Worm (Caenorhabditis elegans): ENCODE data around the gene arcp-1.

arcp-1 gene

ce11 chrIII:3797180-3798026 lies 38.2 kb upstream of the arcp-1 start:
- TF ChIP-seq elt-1 (tag; optimal IDR thresholded peaks at IDR 0.05; ENCODE audit: borderline replicate concordance, insufficient read depth) (peak; percentile 90), zip-8 (tag; optimal IDR thresholded peaks at IDR 0.05) (no peak), ces-1 (GFP tag; optimal IDR thresholded peaks at IDR 0.05) (no peak), lsy-2 (tag; optimal IDR thresholded peaks at IDR 0.05) (no peak), bed-3 (GFP tag; optimal IDR thresholded peaks at IDR 0.05) (no peak), tbx-8 (GFP tag; optimal IDR thresholded peaks at IDR 0.05) (no peak), ztf-11 (tag; optimal IDR thresholded peaks at IDR 0.05) (no peak), ceh-83 (GFP tag; optimal IDR thresholded peaks at IDR 0.05) (no peak), hlh-1 (tag; optimal IDR thresholded peaks at IDR 0.05) (no peak)

- TF ChIP-seq nhr-237 (tag; optimal IDR thresholded peaks at IDR 0.05) (no peak), nhr-12 (tag; optimal IDR thresholded peaks at IDR 0.05) (no peak), lsy-2 (tag; optimal IDR thresholded peaks at IDR 0.05) (no peak), nhr-2 (tag; optimal IDR thresholded peaks at IDR 0.05) (no peak), nhr-76 (tag; optimal IDR thresholded peaks at IDR 0.05) (no peak), unc-39 (tag; optimal IDR thresholded peaks at IDR 0.05) (no peak), snpc-4 (tag; optimal IDR thresholded peaks at IDR 0.05) (no peak), bed-3 (GFP tag; optimal IDR thresholded peaks at IDR 0.05) (no peak), ceh-83 (GFP tag; optimal IDR thresholded peaks at IDR 0.05) (no peak), ham-2 (GFP tag; optimal IDR thresholded peaks at IDR 0.05) (no peak), ceh-39 (tag; optimal IDR thresholded peaks at IDR 0.05) (no peak), pha-4 (tag; optimal IDR thresholded peaks at IDR 0.05) (no peak), sptf-1 (tag; optimal IDR thresholded peaks at IDR 0.05) (no peak), flh-1 (GFP tag; optimal IDR thresholded peaks at IDR 0.05) (no peak), cnd-1 (tag; optimal IDR thresholded peaks at IDR 0.05) (no peak)
Observed at ce11 chrIII:3795933-3796332, 36.7 kb upstream of the arcp-1 start.

ce11 chrIII:3790855-3791254 lies 31.6 kb upstream of the arcp-1 start:
- TF ChIP-seq lin-13 (tag; optimal IDR thresholded peaks at IDR 0.05) (no peak), hlh-1 (tag; optimal IDR thresholded peaks at IDR 0.05) (no peak), unc-39 (tag; optimal IDR thresholded peaks at IDR 0.05) (no peak), mep-1 (tag; optimal IDR thresholded peaks at IDR 0.05) (no peak), tbx-8 (GFP tag; optimal IDR thresholded peaks at IDR 0.05) (no peak), nhr-76 (tag; optimal IDR thresholded peaks at IDR 0.05) (no peak), ztf-11 (tag; optimal IDR thresholded peaks at IDR 0.05) (no peak), lin-32 (GFP tag; optimal IDR thresholded peaks at IDR 0.05) (no peak), lsy-2 (tag; optimal IDR thresholded peaks at IDR 0.05) (no peak), cnd-1 (tag; optimal IDR thresholded peaks at IDR 0.05) (no peak), snpc-4 (tag; optimal IDR thresholded peaks at IDR 0.05) (no peak), bed-3 (GFP tag; optimal IDR thresholded peaks at IDR 0.05) (no peak), nhr-237 (tag; optimal IDR thresholded peaks at IDR 0.05) (no peak), blmp-1 (tag; optimal IDR thresholded peaks at IDR 0.05) (no peak), unc-120 (tag; optimal IDR thresholded peaks at IDR 0.05; ENCODE audit: poor library complexity, severe bottlenecking) (no peak), elt-1 (tag; optimal IDR thresholded peaks at IDR 0.05; ENCODE audit: borderline replicate concordance, insufficient read depth) (no peak), elt-3 (tag; optimal IDR thresholded peaks at IDR 0.05) (no peak), ceh-39 (tag; optimal IDR thresholded peaks at IDR 0.05) (no peak), ces-1 (GFP tag; optimal IDR thresholded peaks at IDR 0.05) (no peak)

DNA sequence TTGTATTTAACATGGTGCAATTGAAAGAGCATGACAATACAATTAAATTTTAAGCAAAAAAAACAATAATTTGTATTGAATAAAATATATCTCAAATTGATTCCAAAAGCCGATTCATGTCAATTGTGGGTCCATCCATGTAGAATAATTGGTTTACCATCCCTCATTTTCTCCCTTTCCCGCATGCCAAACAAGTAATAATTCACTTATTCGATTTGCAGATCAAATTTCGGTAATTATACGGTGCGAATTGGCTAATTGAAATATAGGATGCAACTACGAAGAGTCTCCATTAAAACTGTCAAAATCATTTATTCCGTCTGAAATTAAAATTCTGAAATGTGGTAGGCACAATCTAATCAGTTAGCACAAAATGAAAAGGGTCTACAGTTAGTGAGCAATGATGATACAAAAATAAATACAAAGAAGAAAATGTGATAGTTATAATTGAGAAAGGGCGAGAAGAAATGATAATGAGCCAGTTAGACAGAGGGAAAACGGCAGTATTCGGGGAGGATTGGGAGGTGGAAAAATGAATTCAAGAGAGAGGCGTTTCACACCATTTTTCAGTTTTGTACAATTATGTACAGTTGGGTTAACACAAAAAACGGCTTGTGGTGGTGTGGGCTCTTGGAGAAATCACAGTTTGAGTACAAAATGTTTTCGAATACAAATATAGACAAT lies 30.6 kb upstream of the arcp-1 start:
- TF ChIP-seq pha-4 (tag; optimal IDR thresholded peaks at IDR 0.05) (no peak), mls-2 (tag; optimal IDR thresholded peaks at IDR 0.05) (peak; percentile 24), ceh-83 (GFP tag; optimal IDR thresholded peaks at IDR 0.05) (peak; percentile 20), drap-1 (GFP tag; optimal IDR thresholded peaks at IDR 0.05) (no peak), unc-62 (GFP tag; optimal IDR thresholded peaks at IDR 0.05) (no peak), ceh-43 (GFP tag; optimal IDR thresholded peaks at IDR 0.05) (peak; percentile 65), nhr-28 (tag; optimal IDR thresholded peaks at IDR 0.05) (no peak), mab-5 (tag; optimal IDR thresholded peaks at IDR 0.05) (no peak), elt-3 (tag; optimal IDR thresholded peaks at IDR 0.05) (peak; percentile 25), elt-1 (tag; optimal IDR thresholded peaks at IDR 0.05; ENCODE audit: borderline replicate concordance, insufficient read depth) (no peak), ces-1 (GFP tag; optimal IDR thresholded peaks at IDR 0.05) (peak; percentile 99), unc-39 (tag; optimal IDR thresholded peaks at IDR 0.05) (peak; percentile 11), cnd-1 (tag; optimal IDR thresholded peaks at IDR 0.05) (no peak), tbx-8 (GFP tag; optimal IDR thresholded peaks at IDR 0.05) (no peak)

All from whole organism, mixed stage, embryonic.